Worm (Caenorhabditis elegans) whole organism, L4 larva: ENCODE measurements around the gene F59B2.9.

Source experiments
- D1046.2 ChIP-seq: fragments of 200-800 bp; sonication (Bioruptor generic); IDR thresholded peaks from 2 replicates; pipeline ENCODE4 v1.3.6; 2022; ENCODE audit warnings: missing genetic modification characterization, missing compliant biosample characterization
- F10B5.3 ChIP-seq: sonication (generic microtip); optimal IDR thresholded peaks from 2 replicates; lab custom pipeline; 2016; ENCODE audit warnings: mild to moderate bottlenecking, missing genetic modification characterization, missing compliant biosample characterization
- aly-2 ChIP-seq: sonication (generic microtip); optimal IDR thresholded peaks from 2 replicates; lab custom pipeline; 2018; ENCODE audit warnings: missing biosample characterization, missing genetic modification characterization
- ceh-62 ChIP-seq: sonication (generic microtip); optimal IDR thresholded peaks from 2 replicates; lab custom pipeline; 2017; ENCODE audit warnings: missing biosample characterization, missing genetic modification characterization
- ctbp-1 ChIP-seq: fragments of 200-800 bp; sonication (Bioruptor generic); IDR thresholded peaks from 2 replicates; pipeline ENCODE4 v1.3.6; 2022; ENCODE audit warnings: missing genetic modification reagents, missing genetic modification characterization, missing compliant biosample characterization
- daf-12 ChIP-seq: fragments of 150-350 bp; optimal IDR thresholded peaks from 2 replicates; lab custom pipeline; 2014; ENCODE audit warnings: missing biosample characterization, missing genetic modification reagents, missing genetic modification characterization
- daf-16 ChIP-seq, 3 experiments: sonication (generic microtip); optimal IDR thresholded peaks; 2 replicates each; lab custom pipeline; 2016 to 2017; ENCODE audit warnings: missing genetic modification characterization in 3 of 3, missing genetic modification reagents in 3 of 3, mild to moderate bottlenecking in 2 of 3, missing compliant biosample characterization in 2 of 3, missing biosample characterization in 1 of 3, moderate library complexity in 1 of 3
- dmd-9 ChIP-seq: fragments of 200-800 bp; sonication (Bioruptor generic); IDR thresholded peaks from 2 replicates; pipeline ENCODE4 v1.3.6; 2022; ENCODE audit warnings: missing genetic modification reagents, missing genetic modification characterization, missing compliant biosample characterization
- dpl-1 ChIP-seq: fragments of 150-350 bp; optimal IDR thresholded peaks from 2 replicates; lab custom pipeline; 2014; ENCODE audit warnings: missing biosample characterization, missing genetic modification reagents, missing genetic modification characterization
- hlh-11 ChIP-seq: fragments of 200-800 bp; sonication (Bioruptor generic); optimal IDR thresholded peaks from 2 replicates; lab custom pipeline; 2018; ENCODE audit warnings: mild to moderate bottlenecking, missing genetic modification characterization, missing compliant biosample characterization
- hlh-30 ChIP-seq: sonication (generic microtip); optimal IDR thresholded peaks from 2 replicates; lab custom pipeline; 2017; ENCODE audit warnings: antibody characterized with exemption, mild to moderate bottlenecking, missing genetic modification characterization, missing compliant biosample characterization; ENCODE audit not compliant: insufficient read depth
- jun-1 ChIP-seq: fragments of 150-350 bp; optimal IDR thresholded peaks from 2 replicates; lab custom pipeline; 2014; ENCODE audit warnings: missing biosample characterization, missing genetic modification reagents, missing genetic modification characterization
- lin-1 ChIP-seq: fragments of 200-800 bp; sonication (Bioruptor generic); IDR thresholded peaks from 2 replicates; pipeline ENCODE4 v1.3.6; 2022; ENCODE audit warnings: missing genetic modification reagents, missing genetic modification characterization, missing compliant biosample characterization
- lin-13 ChIP-seq: fragments of 150-350 bp; optimal IDR thresholded peaks from 2 replicates; lab custom pipeline; 2014; ENCODE audit warnings: missing biosample characterization, missing genetic modification reagents, missing genetic modification characterization
- lin-29 ChIP-seq: fragments of 200-800 bp; sonication (Bioruptor generic); IDR thresholded peaks from 2 replicates; pipeline ENCODE4 v1.3.6; 2022; ENCODE audit warnings: missing genetic modification reagents, missing genetic modification characterization, missing compliant biosample characterization
- lir-3 ChIP-seq: sonication (generic microtip); optimal IDR thresholded peaks from 2 replicates; lab custom pipeline; 2016; ENCODE audit warnings: mild to moderate bottlenecking, missing genetic modification characterization, missing compliant biosample characterization
- madf-5 ChIP-seq, 2 experiments: fragments of 200-800 bp; sonication (Bioruptor generic); IDR thresholded peaks; 2 replicates each; pipeline ENCODE4 v1.3.6; 2022; ENCODE audit warnings: missing compliant biosample characterization in 2 of 2, missing genetic modification characterization in 2 of 2
- madf-9 ChIP-seq: fragments of 200-800 bp; sonication (Bioruptor generic); conservative IDR thresholded peaks from 2 replicates; pipeline ENCODE4 v1.3.6; 2022; ENCODE audit warnings: missing genetic modification reagents, missing genetic modification characterization, missing compliant biosample characterization
- mdt-29 ChIP-seq: fragments of 200-800 bp; sonication (Bioruptor generic); IDR thresholded peaks from 2 replicates; pipeline ENCODE4 v1.3.6; 2022; ENCODE audit warnings: missing genetic modification reagents, missing genetic modification characterization, missing compliant biosample characterization
- mep-1 ChIP-seq: fragments of 150-350 bp; sonication (generic microtip); optimal IDR thresholded peaks from 3 replicates; lab custom pipeline; 2014; ENCODE audit warnings: missing biosample characterization, missing genetic modification characterization
- mes-2 ChIP-seq: sonication (generic microtip); optimal IDR thresholded peaks from 2 replicates; lab custom pipeline; 2016; ENCODE audit warnings: missing genotype, mild to moderate bottlenecking, missing genetic modification characterization, missing compliant biosample characterization; ENCODE audit not compliant: poor library complexity, severe bottlenecking
- mxl-2 ChIP-seq: fragments of 200-800 bp; sonication (Bioruptor generic); conservative IDR thresholded peaks from 2 replicates; pipeline ENCODE4 v1.3.6; 2022; ENCODE audit warnings: missing genetic modification reagents, missing genetic modification characterization, missing compliant biosample characterization
- nhr-10 ChIP-seq: fragments of 150-350 bp; optimal IDR thresholded peaks from 2 replicates; lab custom pipeline; 2014; ENCODE audit warnings: missing biosample characterization, missing genetic modification characterization
- nhr-111 ChIP-seq: fragments of 200-800 bp; sonication (Bioruptor generic); optimal IDR thresholded peaks from 2 replicates; lab custom pipeline; 2018; ENCODE audit warnings: mild to moderate bottlenecking, missing genetic modification characterization, missing compliant biosample characterization
- nhr-25 ChIP-seq: sonication (generic microtip); optimal IDR thresholded peaks from 2 replicates; lab custom pipeline; 2017; ENCODE audit warnings: missing genetic modification characterization, mild to moderate bottlenecking, missing compliant biosample characterization, antibody characterized with exemption, moderate library complexity, borderline replicate concordance; ENCODE audit not compliant: insufficient read depth
- nhr-28 ChIP-seq: fragments of 150-350 bp; optimal IDR thresholded peaks from 2 replicates; lab custom pipeline; 2014; ENCODE audit warnings: missing biosample characterization, missing genetic modification characterization
- nhr-48 ChIP-seq: sonication (generic microtip); optimal IDR thresholded peaks from 2 replicates; lab custom pipeline; 2016; ENCODE audit warnings: mild to moderate bottlenecking, missing genetic modification characterization, missing compliant biosample characterization
- nhr-76 ChIP-seq: fragments of 150-350 bp; optimal IDR thresholded peaks from 2 replicates; lab custom pipeline; 2014; ENCODE audit warnings: missing biosample characterization, missing genetic modification characterization
- rbr-2 ChIP-seq: sonication (generic microtip); optimal IDR thresholded peaks from 2 replicates; lab custom pipeline; 2016; ENCODE audit warnings: missing genotype, missing genetic modification characterization, missing compliant biosample characterization
- saeg-2 ChIP-seq: fragments of 200-800 bp; sonication (Bioruptor generic); IDR thresholded peaks from 2 replicates; pipeline ENCODE4 v1.3.6; 2022; ENCODE audit warnings: missing genetic modification reagents, missing genetic modification characterization, missing compliant biosample characterization
- sdz-12 ChIP-seq: fragments of 200-800 bp; sonication (Bioruptor generic); optimal IDR thresholded peaks from 2 replicates; lab custom pipeline; 2018; ENCODE audit warnings: mild to moderate bottlenecking, missing genetic modification characterization, missing compliant biosample characterization
- set-16 ChIP-seq: fragments of 200-800 bp; sonication (Bioruptor generic); IDR thresholded peaks from 2 replicates; pipeline ENCODE4 v1.3.6; 2022; ENCODE audit warnings: missing genetic modification reagents, missing genetic modification characterization, missing compliant biosample characterization
- skn-1 ChIP-seq: fragments of 150-350 bp; optimal IDR thresholded peaks from 2 replicates; lab custom pipeline; 2014; ENCODE audit warnings: missing biosample characterization, missing genetic modification characterization
- snpc-4 ChIP-seq: fragments of 150-350 bp; optimal IDR thresholded peaks from 2 replicates; lab custom pipeline; 2014; ENCODE audit warnings: missing biosample characterization, missing genetic modification characterization
- spr-3 ChIP-seq: fragments of 200-800 bp; sonication (Bioruptor generic); optimal IDR thresholded peaks from 2 replicates; lab custom pipeline; 2018; ENCODE audit warnings: mild to moderate bottlenecking, missing genetic modification characterization, missing compliant biosample characterization
- vab-7 ChIP-seq: fragments of 200-800 bp; sonication (Bioruptor generic); IDR thresholded peaks from 2 replicates; pipeline ENCODE4 v1.3.6; 2022; ENCODE audit warnings: missing genetic modification reagents, missing genetic modification characterization, missing compliant biosample characterization
- zfp-2 ChIP-seq: sonication (generic microtip); optimal IDR thresholded peaks from 2 replicates; lab custom pipeline; 2016; ENCODE audit warnings: mild to moderate bottlenecking, missing genetic modification characterization, missing compliant biosample characterization

Gene F59B2.9

ce11 chrIII:9053740-9054252 is 41.6 kb upstream of the F59B2.9 start, which contains the start of gene R107.5 (continued):
- TF ChIP-seq lin-13 (peak; percentile 83), mxl-2 (peak; percentile 56; the same call in 1 of the 2 replicates), madf-9 (peak; percentile 93), snpc-4 (tag; lab: Kevin White, UChicago) (no peak), vab-7 (GFP tag; lab: Robert Waterston, UW) (peak; percentile 87), nhr-111 (GFP tag; lab: Kevin White, UChicago) (peak; percentile 97), nhr-28 (tag; lab: Kevin White, UChicago) (peak; percentile 75), hlh-30 (tag; lab: Kevin White, UChicago) (peak; percentile 97), mdt-29 (GFP tag; lab: Robert Waterston, UW) (peak; percentile 100), dmd-9 (GFP tag; lab: Robert Waterston, UW) (peak; percentile 77; the same call in 1 of the 2 replicates), spr-3 (GFP tag; lab: Kevin White, UChicago) (peak; percentile 89), daf-12 (tag; lab: Kevin White, UChicago) (no peak), nhr-48 (tag; lab: Kevin White, UChicago) (peak; percentile 94), ctbp-1 (GFP tag; lab: Robert Waterston, UW) (peak; percentile 87), aly-2 (tag; lab: Kevin White, UChicago) (no peak), nhr-25 (tag; lab: Kevin White, UChicago) (peak; percentile 88), D1046.2 (GFP tag; lab: Robert Waterston, UW) (peak; percentile 87), madf-5 (GFP tag; IDR thresholded peaks at IDR 0.05; lab: Robert Waterston, UW) (peak; percentile 47 to 79; a peak in 2 of 4 replicates), ceh-62 (tag; lab: Kevin White, UChicago) (no peak), lin-1 (GFP tag; lab: Robert Waterston, UW) (peak; percentile 92), mes-2 (peak; percentile 72), rbr-2 (tag; lab: Kevin White, UChicago) (peak; percentile 95), F10B5.3 (tag; lab: Kevin White, UChicago) (peak; percentile 48), hlh-11 (tag; lab: Kevin White, UChicago) (peak; percentile 99), nhr-10 (tag; lab: Kevin White, UChicago) (peak; percentile 88), mep-1 (tag; lab: Kevin White, UChicago) (peak; percentile 90), skn-1 (tag; lab: Kevin White, UChicago) (no peak), lin-29 (GFP tag; lab: Robert Waterston, UW) (peak; percentile 93), daf-16 (GFP tag; optimal IDR thresholded peaks at IDR 0.05; lab: Kevin White, UChicago) (peak; percentile 54 to 93), daf-16 (tag; optimal IDR thresholded peaks at IDR 0.05; lab: Kevin White, UChicago) (peak; percentile 41), dpl-1 (GFP tag; lab: Kevin White, UChicago) (peak; percentile 73), zfp-2 (tag; lab: Kevin White, UChicago) (peak; percentile 72), jun-1 (tag; lab: Kevin White, UChicago) (peak; percentile 84), nhr-76 (tag; lab: Kevin White, UChicago) (peak; percentile 71), set-16 (GFP tag; lab: Robert Waterston, UW) (peak; percentile 92), lir-3 (tag; lab: Kevin White, UChicago) (no peak)

ce11 chrIII:9053263-9053662 is 41.1 kb upstream of the F59B2.9 start:
- TF ChIP-seq ctbp-1 (GFP tag; lab: Robert Waterston, UW) (0 out of 2 replicates have a peak, but pooled peaks have one; percentile 28), sdz-12 (GFP tag; lab: Kevin White, UChicago) (no peak), saeg-2 (GFP tag; lab: Robert Waterston, UW) (0 out of 2 replicates have a peak, but pooled peaks have one; percentile 56), madf-9 (no peak), rbr-2 (tag; lab: Kevin White, UChicago) (no peak)
